Fruit fly (Drosophila melanogaster) whole organism, prepupa: ENCODE results near the gene CG43373.

ENCODE experiments used
- CG11294 ChIP-seq: fragments of 200-800 bp; sonication (Bioruptor generic); IDR thresholded peaks from 2 replicates; pipeline ENCODE4 v1.3.6; 2022; ENCODE audit warnings: missing biosample characterization, missing genetic modification characterization
- CG1621 ChIP-seq: fragments of 200-800 bp; sonication (Bioruptor generic); optimal IDR thresholded peaks from 3 replicates; lab custom pipeline; 2018; ENCODE audit warnings: missing biosample characterization, mild to moderate bottlenecking, missing genetic modification characterization
- CG3032 ChIP-seq: fragments of 200-800 bp; optimal IDR thresholded peaks from 2 replicates; lab custom pipeline; 2019; ENCODE audit warnings: missing biosample characterization, mild to moderate bottlenecking, missing genetic modification characterization, moderate library complexity
- Hr39 ChIP-seq: fragments of 200-800 bp; sonication (Bioruptor generic); optimal IDR thresholded peaks from 2 replicates; lab custom pipeline; 2016; ENCODE audit warnings: missing biosample characterization, missing genetic modification characterization
- Met ChIP-seq: fragments of 200-800 bp; sonication (Bioruptor generic); optimal IDR thresholded peaks from 3 replicates; lab custom pipeline; 2016; ENCODE audit warnings: missing biosample characterization, missing genetic modification characterization
- Sox14 ChIP-seq: fragments of 200-800 bp; sonication (Bioruptor generic); optimal IDR thresholded peaks from 3 replicates; lab custom pipeline; 2016; ENCODE audit warnings: missing biosample characterization, missing genetic modification characterization
- salr ChIP-seq, 2 experiments: fragments of 200-800 bp; sonication (Bioruptor generic); optimal IDR thresholded peaks; 3 replicates each; lab custom pipeline; 2016 to 2018; ENCODE audit warnings: missing biosample characterization in 2 of 2, missing genetic modification characterization in 2 of 2, mild to moderate bottlenecking in 1 of 2

dm6 chr3L:16493717-16494116, 49.5 kb downstream of the CG43373 start:
- TF ChIP-seq Met (GFP tag; lab: Kevin White, UChicago), result no peak
- TF ChIP-seq CG11294 (GFP tag; lab: Robert Waterston, UW), result no peak
- no peak for TF ChIP-seq Hr39 (GFP tag; lab: Kevin White, UChicago)
- no peak for TF ChIP-seq salr (GFP tag; optimal IDR thresholded peaks at IDR 0.05; lab: Kevin White, UChicago)
- peak; percentile 22 for TF ChIP-seq Sox14 (GFP tag; lab: Kevin White, UChicago)
- TF ChIP-seq CG1621 (tag; lab: Kevin White, UChicago), result no peak
- no peak for TF ChIP-seq CG3032
